Worm (Caenorhabditis elegans): ENCODE data around the gene K08D8.3.

DNA sequence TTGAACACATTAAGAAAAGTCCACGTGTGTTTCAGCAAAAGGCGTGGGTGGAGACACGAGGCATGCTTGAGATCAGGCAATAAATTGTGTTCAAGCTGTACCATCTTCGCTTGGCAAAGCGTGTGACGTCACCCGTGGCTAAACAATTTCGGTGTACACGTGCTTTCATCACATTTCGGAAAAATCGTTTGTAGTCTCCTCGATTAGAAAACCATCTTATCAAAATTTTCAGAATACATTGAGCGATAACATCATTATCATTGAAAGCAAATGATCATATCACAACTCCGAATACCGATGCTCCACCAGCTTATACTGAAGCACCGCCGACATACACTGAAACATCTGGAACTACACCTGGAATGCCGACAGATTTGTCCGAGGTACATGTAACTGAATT, 4.9 kb downstream of the K08D8.3 start:
- TF ChIP-seq ceh-58 (GFP tag; IDR thresholded peaks at IDR 0.05) (no peak), hrde-1 (tag; optimal IDR thresholded peaks at IDR 0.05; ENCODE audit: borderline replicate concordance) (no peak), F33H1.4 (GFP tag; IDR thresholded peaks at IDR 0.05) (no peak)

Measured in whole organism, young adult.